Worm (Caenorhabditis elegans) whole organism, L4 larva: ENCODE results near the gene irg-8.
A peak's percentile ranks its signal among the peaks of the same experiment; 100 is the strongest.

Experiments used
- F44E2.7 ChIP-seq: fragments of 200-800 bp; sonication (Bioruptor generic); IDR thresholded peaks from 2 replicates; pipeline ENCODE4 v2.1.2; 2022; ENCODE audit warnings: missing genetic modification characterization, missing compliant biosample characterization
- ZK337.2 ChIP-seq: fragments of 200-800 bp; sonication (Bioruptor generic); IDR thresholded peaks from 2 replicates; pipeline ENCODE4 v1.3.6; 2022; ENCODE audit warnings: missing genetic modification reagents, missing genetic modification characterization, missing compliant biosample characterization
- ZK546.5 ChIP-seq, 2 experiments: sonication (generic microtip); optimal IDR thresholded peaks; 2 replicates each; lab custom pipeline; 2017; ENCODE audit warnings: missing biosample characterization in 2 of 2, missing genetic modification characterization in 2 of 2
- aly-2 ChIP-seq: sonication (generic microtip); optimal IDR thresholded peaks from 2 replicates; lab custom pipeline; 2018; ENCODE audit warnings: missing biosample characterization, missing genetic modification characterization
- dve-1 ChIP-seq: sonication (generic microtip); optimal IDR thresholded peaks from 2 replicates; lab custom pipeline; 2017; ENCODE audit warnings: antibody characterized with exemption, mild to moderate bottlenecking, missing genetic modification characterization, missing compliant biosample characterization; ENCODE audit not compliant: insufficient read depth
- fos-1 ChIP-seq: fragments of 150-350 bp; optimal IDR thresholded peaks from 2 replicates; lab custom pipeline; 2014; ENCODE audit warnings: missing biosample characterization, missing genetic modification characterization
- lin-38 ChIP-seq: fragments of 200-800 bp; sonication (Bioruptor generic); IDR thresholded peaks from 2 replicates; pipeline ENCODE4 v1.3.6; 2022; ENCODE audit warnings: missing genetic modification reagents, missing genetic modification characterization, missing compliant biosample characterization
- lsy-2 ChIP-seq, 2 experiments: fragments of 150-350 bp in 1 of 2; sonication (generic microtip) in 1 of 2; optimal IDR thresholded peaks; 2 replicates each; lab custom pipeline; 2014 to 2017; ENCODE audit warnings: missing biosample characterization in 2 of 2, missing genetic modification characterization in 2 of 2
- madf-5 ChIP-seq, 2 experiments: fragments of 200-800 bp; sonication (Bioruptor generic); IDR thresholded peaks; 2 replicates each; pipeline ENCODE4 v1.3.6; 2022; ENCODE audit warnings: missing compliant biosample characterization in 2 of 2, missing genetic modification characterization in 2 of 2
- madf-9 ChIP-seq: fragments of 200-800 bp; sonication (Bioruptor generic); conservative IDR thresholded peaks from 2 replicates; pipeline ENCODE4 v1.3.6; 2022; ENCODE audit warnings: missing genetic modification reagents, missing genetic modification characterization, missing compliant biosample characterization
- unc-62 ChIP-seq, 3 experiments: fragments of 150-350 bp in 1 of 3; sonication (generic microtip); optimal IDR thresholded peaks in 2 of 3; peaks in 1 of 3; 1 replicate in 1 of 3; 2 replicates in 2 of 3; lab custom pipeline; 2014 to 2017; ENCODE audit warnings: missing biosample characterization in 3 of 3, missing genetic modification characterization in 3 of 3, missing genetic modification reagents in 3 of 3, missing genotype in 1 of 3
- ztf-11 ChIP-seq: fragments of 150-350 bp; optimal IDR thresholded peaks from 2 replicates; lab custom pipeline; 2014; ENCODE audit warnings: missing biosample characterization, missing genetic modification characterization

ce11 chrV:446988-447387 lies 29.5 kb upstream of the irg-8 start:
- TF ChIP-seq dve-1 (no peak), madf-9 (no peak), ZK546.5 (tag; optimal IDR thresholded peaks at IDR 0.05; lab: Kevin White, UChicago) (no peak), ztf-11 (no peak), ZK337.2 (no peak), unc-62 (GFP tag; optimal IDR thresholded peaks at IDR 0.05 in 1 of 2; lab: Kevin White, UChicago) (peak in 1 of 2 experiments; percentile 27), unc-62 (tag; optimal IDR thresholded peaks at IDR 0.05; lab: Kevin White, UChicago) (no peak), lsy-2 (tag; optimal IDR thresholded peaks at IDR 0.05; lab: Kevin White, UChicago) (no peak), aly-2 (tag; lab: Kevin White, UChicago) (no peak), lin-38 (GFP tag; lab: Robert Waterston, UW) (no peak), F44E2.7 (GFP tag; lab: Robert Waterston, UW) (0 out of 2 replicates have a peak, but pooled peaks have one; percentile 9), madf-5 (GFP tag; IDR thresholded peaks at IDR 0.05; lab: Robert Waterston, UW) (no peak), fos-1 (tag; lab: Kevin White, UChicago) (no peak)
